Fruit fly (Drosophila melanogaster) whole organism, prepupa: ENCODE results near the gene ERp44.

Source experiments
- CG10631 ChIP-seq: fragments of 200-800 bp; sonication (Bioruptor generic); optimal IDR thresholded peaks from 2 replicates; lab custom pipeline; 2016; ENCODE audit warnings: missing biosample characterization, missing genetic modification characterization
- CG10669 ChIP-seq: fragments of 200-800 bp; sonication (Bioruptor generic); optimal IDR thresholded peaks from 3 replicates; lab custom pipeline; 2018; ENCODE audit warnings: missing biosample characterization, mild to moderate bottlenecking, missing genetic modification characterization, moderate library complexity
- CG11294 ChIP-seq: fragments of 200-800 bp; sonication (Bioruptor generic); IDR thresholded peaks from 2 replicates; pipeline ENCODE4 v1.3.6; 2022; ENCODE audit warnings: missing biosample characterization, missing genetic modification characterization
- CG11762 ChIP-seq: fragments of 200-800 bp; sonication (Bioruptor generic); optimal IDR thresholded peaks from 3 replicates; lab custom pipeline; 2016; ENCODE audit warnings: missing biosample characterization, missing genetic modification characterization; ENCODE audit not compliant: insufficient read depth
- CG1621 ChIP-seq: fragments of 200-800 bp; sonication (Bioruptor generic); optimal IDR thresholded peaks from 3 replicates; lab custom pipeline; 2018; ENCODE audit warnings: missing biosample characterization, mild to moderate bottlenecking, missing genetic modification characterization
- CG16779 ChIP-seq: fragments of 200-800 bp; sonication (Bioruptor generic); optimal IDR thresholded peaks from 3 replicates; lab custom pipeline; 2017; ENCODE audit warnings: missing biosample characterization, mild to moderate bottlenecking, missing genetic modification characterization
- CG3032 ChIP-seq: fragments of 200-800 bp; optimal IDR thresholded peaks from 2 replicates; lab custom pipeline; 2019; ENCODE audit warnings: missing biosample characterization, mild to moderate bottlenecking, missing genetic modification characterization, moderate library complexity
- CG31627 ChIP-seq: fragments of 200-800 bp; sonication (Bioruptor generic); optimal IDR thresholded peaks from 3 replicates; lab custom pipeline; 2016; ENCODE audit warnings: missing biosample characterization, missing genetic modification characterization
- CG32006 ChIP-seq: fragments of 200-800 bp; sonication (Bioruptor generic); optimal IDR thresholded peaks from 3 replicates; lab custom pipeline; 2017; ENCODE audit warnings: missing biosample characterization, mild to moderate bottlenecking, missing genetic modification characterization
- CG34406 ChIP-seq: fragments of 200-800 bp; sonication (Bioruptor generic); optimal IDR thresholded peaks from 3 replicates; lab custom pipeline; 2016; ENCODE audit warnings: missing biosample characterization, missing genetic modification characterization
- CG3919 ChIP-seq: fragments of 200-800 bp; sonication (Bioruptor generic); optimal IDR thresholded peaks from 3 replicates; lab custom pipeline; 2016; ENCODE audit warnings: missing biosample characterization, missing genetic modification characterization
- CG4318 ChIP-seq: fragments of 200-800 bp; sonication (Bioruptor generic); optimal IDR thresholded peaks from 3 replicates; lab custom pipeline; 2017; ENCODE audit warnings: missing biosample characterization, mild to moderate bottlenecking, missing genetic modification characterization
- CG6163 ChIP-seq: fragments of 200-800 bp; sonication (Bioruptor generic); IDR thresholded peaks from 3 replicates; pipeline ENCODE4 v1.3.6; 2022; ENCODE audit warnings: missing biosample characterization, missing genetic modification characterization
- CG6276 ChIP-seq: fragments of 200-800 bp; sonication (Bioruptor generic); optimal IDR thresholded peaks from 2 replicates; lab custom pipeline; 2017; ENCODE audit warnings: missing biosample characterization, mild to moderate bottlenecking, missing genetic modification characterization
- CG6854 ChIP-seq: fragments of 200-800 bp; sonication (Bioruptor generic); optimal IDR thresholded peaks from 2 replicates; lab custom pipeline; 2017; ENCODE audit warnings: missing biosample characterization, mild to moderate bottlenecking, missing genetic modification characterization
- CG7368 ChIP-seq: fragments of 200-800 bp; sonication (Bioruptor generic); optimal IDR thresholded peaks from 3 replicates; lab custom pipeline; 2016; ENCODE audit warnings: missing biosample characterization, missing genetic modification characterization
- CG8119 ChIP-seq: fragments of 200-800 bp; sonication (Bioruptor generic); IDR thresholded peaks from 3 replicates; pipeline ENCODE4 v1.3.6; 2022; ENCODE audit warnings: missing biosample characterization, missing genetic modification characterization
- CG9139 ChIP-seq: fragments of 200-800 bp; sonication (Bioruptor generic); optimal IDR thresholded peaks from 3 replicates; lab custom pipeline; 2017; ENCODE audit warnings: missing biosample characterization, mild to moderate bottlenecking, missing genetic modification characterization
- Eip75B ChIP-seq: fragments of 200-800 bp; sonication (Bioruptor generic); optimal IDR thresholded peaks from 3 replicates; lab custom pipeline; 2016; ENCODE audit warnings: missing biosample characterization, missing genetic modification characterization
- Eip78C ChIP-seq: fragments of 200-800 bp; sonication (Bioruptor generic); peaks from one replicate; lab custom pipeline; 2016; ENCODE audit warnings: missing biosample characterization, missing genetic modification characterization
- Ets96B ChIP-seq: fragments of 200-800 bp; optimal IDR thresholded peaks from 2 replicates; lab custom pipeline; 2019; ENCODE audit warnings: missing biosample characterization, mild to moderate bottlenecking, missing genetic modification characterization, moderate library complexity
- Gug ChIP-seq: fragments of 200-800 bp; sonication (Bioruptor generic); IDR thresholded peaks from 2 replicates; pipeline ENCODE4 v1.3.6; 2022; ENCODE audit warnings: missing biosample characterization, missing genetic modification characterization
- Hr38 ChIP-seq: sonication (Bioruptor generic); optimal IDR thresholded peaks from 2 replicates; lab custom pipeline; 2016; ENCODE audit warnings: missing biosample characterization, missing genetic modification characterization
- Hr39 ChIP-seq: fragments of 200-800 bp; sonication (Bioruptor generic); optimal IDR thresholded peaks from 2 replicates; lab custom pipeline; 2016; ENCODE audit warnings: missing biosample characterization, missing genetic modification characterization
- Hr4 ChIP-seq: fragments of 200-800 bp; sonication (Bioruptor generic); optimal IDR thresholded peaks from 3 replicates; lab custom pipeline; 2016; ENCODE audit warnings: missing biosample characterization, missing genetic modification characterization
- Lpt ChIP-seq: fragments of 200-800 bp; sonication (Bioruptor generic); optimal IDR thresholded peaks from 3 replicates; lab custom pipeline; 2016; ENCODE audit warnings: missing biosample characterization, missing genetic modification characterization
- Met ChIP-seq: fragments of 200-800 bp; sonication (Bioruptor generic); optimal IDR thresholded peaks from 3 replicates; lab custom pipeline; 2016; ENCODE audit warnings: missing biosample characterization, missing genetic modification characterization
- Smox ChIP-seq: fragments of 200-800 bp; sonication (Bioruptor generic); optimal IDR thresholded peaks from 3 replicates; lab custom pipeline; 2016; ENCODE audit warnings: missing biosample characterization, missing genetic modification characterization
- Sox14 ChIP-seq: fragments of 200-800 bp; sonication (Bioruptor generic); optimal IDR thresholded peaks from 3 replicates; lab custom pipeline; 2016; ENCODE audit warnings: missing biosample characterization, missing genetic modification characterization
- Sox15 ChIP-seq: fragments of 200-800 bp; sonication (Bioruptor generic); optimal IDR thresholded peaks from 3 replicates; lab custom pipeline; 2016; ENCODE audit warnings: missing biosample characterization, missing genetic modification characterization
- acj6 ChIP-seq: fragments of 200-800 bp; sonication (Bioruptor generic); optimal IDR thresholded peaks from 3 replicates; lab custom pipeline; 2016; ENCODE audit warnings: missing biosample characterization, missing genetic modification characterization
- dac ChIP-seq: fragments of 200-800 bp; sonication (Bioruptor generic); optimal IDR thresholded peaks from 2 replicates; lab custom pipeline; 2017; ENCODE audit warnings: missing biosample characterization, mild to moderate bottlenecking, missing genetic modification characterization
- dsx ChIP-seq: fragments of 200-800 bp; optimal IDR thresholded peaks from 3 replicates; lab custom pipeline; 2019; ENCODE audit warnings: missing biosample characterization, mild to moderate bottlenecking, missing genetic modification characterization, moderate library complexity; ENCODE audit not compliant: poor library complexity, severe bottlenecking
- eg ChIP-seq: fragments of 200-800 bp; sonication (Bioruptor generic); IDR thresholded peaks from 3 replicates; pipeline ENCODE4 v1.3.6; 2022; ENCODE audit warnings: missing biosample characterization, missing genetic modification characterization
- esn ChIP-seq: fragments of 200-800 bp; sonication (Bioruptor generic); optimal IDR thresholded peaks from 2 replicates; lab custom pipeline; 2016; ENCODE audit warnings: missing biosample characterization, mild to moderate bottlenecking, missing genetic modification characterization, moderate library complexity
- fd59A ChIP-seq: fragments of 200-800 bp; sonication (Bioruptor generic); optimal IDR thresholded peaks from 2 replicates; lab custom pipeline; 2017; ENCODE audit warnings: missing biosample characterization, mild to moderate bottlenecking, missing genetic modification characterization, missing genetic modification reagents
- fd85E ChIP-seq: fragments of 200-800 bp; sonication (Bioruptor generic); optimal IDR thresholded peaks from 3 replicates; lab custom pipeline; 2016; ENCODE audit warnings: missing biosample characterization, missing genetic modification characterization
- fkh ChIP-seq: fragments of 200-800 bp; sonication (Bioruptor generic); optimal IDR thresholded peaks from 3 replicates; lab custom pipeline; 2017; ENCODE audit warnings: missing biosample characterization, mild to moderate bottlenecking, missing genetic modification characterization, moderate library complexity
- net ChIP-seq: fragments of 200-800 bp; sonication (Bioruptor generic); optimal IDR thresholded peaks from 3 replicates; lab custom pipeline; 2016; ENCODE audit warnings: missing biosample characterization, missing genetic modification characterization
- pdm3 ChIP-seq: fragments of 200-800 bp; sonication (Bioruptor generic); optimal IDR thresholded peaks from 3 replicates; lab custom pipeline; 2016; ENCODE audit warnings: missing biosample characterization, missing genetic modification characterization
- salr ChIP-seq, 2 experiments: fragments of 200-800 bp; sonication (Bioruptor generic); optimal IDR thresholded peaks; 3 replicates each; lab custom pipeline; 2016 to 2018; ENCODE audit warnings: missing biosample characterization in 2 of 2, missing genetic modification characterization in 2 of 2, mild to moderate bottlenecking in 1 of 2
- spab ChIP-seq: fragments of 200-800 bp; sonication (Bioruptor generic); optimal IDR thresholded peaks from 2 replicates; lab custom pipeline; 2017; ENCODE audit warnings: missing biosample characterization, mild to moderate bottlenecking, missing genetic modification characterization, missing genetic modification reagents
- ss ChIP-seq, 2 experiments: fragments of 200-800 bp; sonication (Bioruptor generic); optimal IDR thresholded peaks; 2 replicates in 1 of 2; 3 replicates in 1 of 2; lab custom pipeline; 2017 to 2018; ENCODE audit warnings: mild to moderate bottlenecking in 2 of 2, missing biosample characterization in 2 of 2, missing genetic modification characterization in 2 of 2, moderate library complexity in 1 of 2
- topi ChIP-seq: fragments of 200-800 bp; sonication (Bioruptor generic); optimal IDR thresholded peaks from 3 replicates; lab custom pipeline; 2016; ENCODE audit warnings: missing biosample characterization, missing genetic modification characterization
- vri ChIP-seq: fragments of 200-800 bp; sonication (Bioruptor generic); optimal IDR thresholded peaks from 3 replicates; lab custom pipeline; 2016; ENCODE audit warnings: missing biosample characterization, mild to moderate bottlenecking, missing genetic modification characterization

Gene ERp44

dm6 chrX:16275854-16276338 is 21.6 kb downstream of the ERp44 start, which contains the start of the genes kat80 and Prosalpha4 (continued):
- TF ChIP-seq CG4318 (GFP tag; lab: Kevin White, UChicago) = no peak
- TF ChIP-seq fd59A (GFP tag; lab: Kevin White, UChicago) = no peak
- TF ChIP-seq CG6854 (GFP tag; lab: Kevin White, UChicago) = no peak
- TF ChIP-seq Hr39 (GFP tag; lab: Kevin White, UChicago) = no peak
- no peak for TF ChIP-seq CG16779
- TF ChIP-seq esn (GFP tag; lab: Kevin White, UChicago) = peak; percentile 19
- no peak for TF ChIP-seq net (GFP tag; lab: Kevin White, UChicago)
- no peak for TF ChIP-seq CG9139 (GFP tag; lab: Kevin White, UChicago)
- TF ChIP-seq CG7368 (GFP tag; lab: Kevin White, UChicago) = peak; percentile 0
- no peak for TF ChIP-seq Smox (GFP tag; lab: Kevin White, UChicago)
- no peak for TF ChIP-seq Met

DNA sequence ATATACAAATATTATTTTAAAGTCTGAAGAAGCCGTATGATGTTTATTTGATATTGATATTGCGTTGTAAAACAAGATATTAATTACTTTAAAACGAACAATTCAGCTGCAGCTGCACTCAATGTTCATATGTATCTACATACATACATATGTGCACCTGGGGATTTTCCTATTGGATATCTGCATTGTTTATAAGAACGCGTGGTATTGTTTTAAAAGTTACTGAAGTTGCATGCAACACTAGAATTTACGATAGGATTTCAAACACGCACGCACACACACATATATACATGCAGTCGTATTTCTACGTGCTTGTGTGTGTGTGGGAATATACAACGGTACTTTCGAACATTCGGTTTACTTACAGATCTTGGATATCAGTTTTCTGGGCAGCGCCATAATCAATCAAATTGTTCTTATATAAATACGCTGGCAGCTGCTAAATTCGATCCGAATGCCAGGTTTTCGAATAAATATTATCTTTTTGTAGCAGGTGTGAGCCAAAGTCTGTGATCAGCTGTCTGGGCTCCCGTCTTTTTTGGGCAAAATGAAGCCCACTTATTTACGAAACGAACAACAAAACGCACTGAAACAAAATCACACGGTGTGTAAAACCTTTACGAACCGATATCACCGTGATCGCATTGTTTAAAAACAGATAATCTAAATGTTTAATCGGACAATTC is 22.2 kb downstream of the ERp44 start:
- TF ChIP-seq CG8119 (GFP tag; lab: Robert Waterston, UW) (no peak), Ets96B (tag; lab: Kevin White, UChicago) (no peak), Eip78C (GFP tag; lab: Kevin White, UChicago) (peak; percentile 11)

- no peak for TF ChIP-seq Hr4 (GFP tag; lab: Kevin White, UChicago)
- peak; percentile 50 for TF ChIP-seq net (GFP tag; lab: Kevin White, UChicago)
- TF ChIP-seq fd85E = peak; percentile 13
- no peak for TF ChIP-seq fkh (GFP tag; lab: Kevin White, UChicago)
- peak; percentile 40 for TF ChIP-seq CG7368 (GFP tag; lab: Kevin White, UChicago)
- TF ChIP-seq acj6 (GFP tag; lab: Kevin White, UChicago) = no peak
- no peak for TF ChIP-seq CG11762 (GFP tag; lab: Kevin White, UChicago)
- TF ChIP-seq CG10669 (GFP tag; lab: Kevin White, UChicago) = peak; percentile 42
- peak; percentile 47 for TF ChIP-seq CG31627 (GFP tag; lab: Kevin White, UChicago)
- no peak for TF ChIP-seq Sox15 (GFP tag; lab: Kevin White, UChicago)
- peak; percentile 43; the same call in 1 of the 3 replicates for TF ChIP-seq eg
- TF ChIP-seq CG10631 (GFP tag; lab: Kevin White, UChicago) = peak; percentile 28
- peak; percentile 37 for TF ChIP-seq vri
- TF ChIP-seq Hr38 (GFP tag; lab: Kevin White, UChicago) = no peak
- peak; percentile 17 for TF ChIP-seq Sox14
- peak; percentile 70 for TF ChIP-seq CG6276
- TF ChIP-seq Lpt (GFP tag; lab: Kevin White, UChicago) = no peak
- TF ChIP-seq fd59A (GFP tag; lab: Kevin White, UChicago) = no peak
- peak; percentile 42 for TF ChIP-seq dsx (GFP tag; lab: Kevin White, UChicago)
- peak; percentile 6 for TF ChIP-seq Met
- peak; percentile 52 for TF ChIP-seq topi
- TF ChIP-seq CG16779 = no peak
- TF ChIP-seq Eip75B = peak; percentile 8
- no peak for TF ChIP-seq Gug
- peak; percentile 62 for TF ChIP-seq CG1621
- TF ChIP-seq spab (GFP tag; lab: Kevin White, UChicago) = peak; percentile 31
- TF ChIP-seq CG6854 (GFP tag; lab: Kevin White, UChicago) = peak; percentile 49
- TF ChIP-seq CG32006 (GFP tag; lab: Kevin White, UChicago) = no peak
- TF ChIP-seq CG11294 (GFP tag; lab: Robert Waterston, UW) = no peak
- TF ChIP-seq CG3032 (tag; lab: Kevin White, UChicago) = peak; percentile 20
- TF ChIP-seq Smox (GFP tag; lab: Kevin White, UChicago) = no peak
- no peak for TF ChIP-seq CG34406 (GFP tag; lab: Kevin White, UChicago)
- TF ChIP-seq ss (GFP tag; optimal IDR thresholded peaks at IDR 0.05; lab: Kevin White, UChicago) = peak; percentile 84 to 85
- no peak for TF ChIP-seq dac (GFP tag; lab: Kevin White, UChicago)
- no peak for TF ChIP-seq salr (GFP tag; optimal IDR thresholded peaks at IDR 0.05; lab: Kevin White, UChicago)
- TF ChIP-seq pdm3 = no peak
- TF ChIP-seq CG6163 (GFP tag; lab: Robert Waterston, UW) = peak; percentile 21; the same call in 1 of the 3 replicates
- TF ChIP-seq CG3919 (GFP tag; lab: Kevin White, UChicago) = peak; percentile 46
- TF ChIP-seq CG8119 (GFP tag; lab: Robert Waterston, UW) = no peak; the same call in 2 of the 3 replicates
These were observed 26.7 kb downstream of the ERp44 start, which contains the start of gene Mfe2 for dm6 chrX:16270795-16271194. Gene Mfe2 (plus strand): TSS chrX:16270951.
